Fruit fly (Drosophila melanogaster) whole organism, embryonic: ENCODE measurements around the gene retinin.
A peak's percentile ranks its signal among the peaks of the same experiment; 100 is the strongest.

ENCODE experiments used
- Aef1 ChIP-seq: fragments of 200-800 bp; sonication (Bioruptor generic); IDR thresholded peaks from 3 replicates; pipeline ENCODE4 v1.3.6; 2022; ENCODE audit warnings: missing biosample characterization, missing genetic modification characterization
- Atf6 ChIP-seq: fragments of 200-800 bp; sonication (Bioruptor generic); IDR thresholded peaks from 2 replicates; pipeline ENCODE4 v1.3.6; 2022; ENCODE audit warnings: missing biosample characterization, missing genetic modification characterization
- Bgb ChIP-seq: fragments of 200-800 bp; sonication (Bioruptor generic); IDR thresholded peaks from 2 replicates; pipeline ENCODE4 v1.3.6; 2022; ENCODE audit warnings: missing biosample characterization, missing genetic modification characterization; ENCODE audit not compliant: partially characterized antibody
- Blimp-1 ChIP-seq: fragments of 200-800 bp; sonication (Bioruptor generic); optimal IDR thresholded peaks from 3 replicates; lab custom pipeline; 2018; ENCODE audit warnings: missing biosample characterization, missing genetic modification characterization, mild to moderate bottlenecking, moderate library complexity, missing genetic modification reagents
- CG10209 ChIP-seq: fragments of 200-800 bp; sonication (Bioruptor generic); optimal IDR thresholded peaks from 3 replicates; lab custom pipeline; 2017; ENCODE audit warnings: missing biosample characterization, mild to moderate bottlenecking, missing genetic modification characterization, missing genetic modification reagents
- CG11093 ChIP-seq: fragments of 200-800 bp; sonication (Bioruptor generic); IDR thresholded peaks from 3 replicates; pipeline ENCODE4 v1.3.6; 2022; ENCODE audit warnings: missing biosample characterization, missing genetic modification characterization
- CG11247 ChIP-seq: fragments of 200-800 bp; sonication (Bioruptor generic); IDR thresholded peaks from 2 replicates; pipeline ENCODE4 v1.3.6; 2022; ENCODE audit warnings: missing biosample characterization, missing genetic modification characterization
- CG1529 ChIP-seq: fragments of 200-800 bp; sonication (Bioruptor generic); optimal IDR thresholded peaks from 3 replicates; lab custom pipeline; 2018; ENCODE audit warnings: missing biosample characterization, missing genetic modification characterization
- CG17361 ChIP-seq: fragments of 200-800 bp; sonication (Bioruptor generic); IDR thresholded peaks from 3 replicates; pipeline ENCODE4 v1.3.6; 2022; ENCODE audit warnings: missing biosample characterization, missing genetic modification characterization
- CG18476 ChIP-seq: fragments of 200-800 bp; sonication (Bioruptor generic); optimal IDR thresholded peaks from 2 replicates; lab custom pipeline; 2016; ENCODE audit warnings: missing biosample characterization, mild to moderate bottlenecking, missing genetic modification characterization
- CG18599 ChIP-seq: fragments of 200-800 bp; sonication (Bioruptor generic); optimal IDR thresholded peaks from 3 replicates; lab custom pipeline; 2017; ENCODE audit warnings: missing biosample characterization, missing genetic modification characterization, mild to moderate bottlenecking, moderate library complexity, missing genetic modification reagents
- CG2678 ChIP-seq: fragments of 200-800 bp; sonication (Bioruptor generic); optimal IDR thresholded peaks from 3 replicates; lab custom pipeline; 2019; ENCODE audit warnings: missing biosample characterization, mild to moderate bottlenecking, missing genetic modification characterization, moderate library complexity
- CG34224 ChIP-seq: fragments of 200-800 bp; sonication (Bioruptor generic); IDR thresholded peaks from 3 replicates; pipeline ENCODE4 v1.3.6; 2022; ENCODE audit warnings: missing biosample characterization, missing genetic modification characterization; ENCODE audit not compliant: partially characterized antibody
- CG6765 ChIP-seq: fragments of 200-800 bp; sonication (Bioruptor generic); optimal IDR thresholded peaks from 3 replicates; lab custom pipeline; 2017; ENCODE audit warnings: missing biosample characterization, mild to moderate bottlenecking, missing genetic modification characterization
- CG8089 ChIP-seq: fragments of 200-800 bp; sonication (Bioruptor generic); optimal IDR thresholded peaks from 3 replicates; lab custom pipeline; 2016; ENCODE audit warnings: missing biosample characterization, missing genetic modification characterization
- CG9932 ChIP-seq: fragments of 200-800 bp; sonication (Bioruptor generic); IDR thresholded peaks from 2 replicates; pipeline ENCODE4 v1.3.6; 2022; ENCODE audit warnings: missing biosample characterization, missing genetic modification characterization
- CkIIα-i1 ChIP-seq: fragments of 200-800 bp; sonication (Bioruptor generic); IDR thresholded peaks from 2 replicates; pipeline ENCODE4 v1.3.6; 2022; ENCODE audit warnings: missing biosample characterization, missing genetic modification characterization
- Dad ChIP-seq: fragments of 200-800 bp; sonication (Bioruptor generic); optimal IDR thresholded peaks from 3 replicates; lab custom pipeline; 2016; ENCODE audit warnings: missing biosample characterization, missing genetic modification characterization
- Deaf1 ChIP-seq: fragments of 200-800 bp; optimal IDR thresholded peaks from 3 replicates; lab custom pipeline; 2019; ENCODE audit warnings: missing biosample characterization, mild to moderate bottlenecking, missing genetic modification characterization, moderate library complexity
- Dref ChIP-seq: fragments of 200-800 bp; sonication (Bioruptor generic); IDR thresholded peaks from 2 replicates; pipeline ENCODE4 v1.3.6; 2022; ENCODE audit warnings: missing biosample characterization, missing genetic modification characterization
- E2f2 ChIP-seq: fragments of 200-800 bp; sonication (Bioruptor generic); IDR thresholded peaks from 2 replicates; pipeline ENCODE4 v1.3.6; 2022; ENCODE audit warnings: missing biosample characterization, missing genetic modification characterization
- Fer3 ChIP-seq: fragments of 200-800 bp; sonication (Bioruptor generic); optimal IDR thresholded peaks from 2 replicates; lab custom pipeline; 2018; ENCODE audit warnings: missing biosample characterization, mild to moderate bottlenecking, missing genetic modification characterization, moderate library complexity
- MTF-1 ChIP-seq: fragments of 200-800 bp; sonication (Bioruptor generic); optimal IDR thresholded peaks from 2 replicates; lab custom pipeline; 2018; ENCODE audit warnings: missing biosample characterization, mild to moderate bottlenecking, missing genetic modification characterization, borderline replicate concordance
- Oaz ChIP-seq: fragments of 200-800 bp; sonication (Bioruptor generic); IDR thresholded peaks from 2 replicates; pipeline ENCODE4 v1.3.6; 2022; ENCODE audit warnings: missing biosample characterization, missing genetic modification characterization
- Rx ChIP-seq: fragments of 200-800 bp; sonication (Bioruptor generic); IDR thresholded peaks from 2 replicates; pipeline ENCODE4 v1.3.6; 2022; ENCODE audit warnings: missing biosample characterization, missing genetic modification characterization
- Trl ChIP-seq, 3 experiments: fragments of >200 bp in 2 of 3; fragments of 200-800 bp in 1 of 3; sonication (Bioruptor generic) in 1 of 3; optimal IDR thresholded peaks; 2 replicates in 1 of 3; 3 replicates in 2 of 3; lab custom pipeline; 2016 to 2017; ENCODE audit warnings: missing biosample characterization in 1 of 3, missing genetic modification characterization in 1 of 3
- al ChIP-seq: fragments of 200-800 bp; sonication (Bioruptor generic); IDR thresholded peaks from 2 replicates; pipeline ENCODE4 v1.3.6; 2022; ENCODE audit warnings: missing biosample characterization, missing genetic modification characterization
- cwo ChIP-seq: fragments of 200-800 bp; sonication (Bioruptor generic); optimal IDR thresholded peaks from 3 replicates; lab custom pipeline; 2017; ENCODE audit warnings: missing biosample characterization, missing genetic modification characterization, mild to moderate bottlenecking, moderate library complexity, missing genetic modification reagents
- dmrt99B ChIP-seq: fragments of 200-800 bp; sonication (Bioruptor generic); optimal IDR thresholded peaks from 2 replicates; lab custom pipeline; 2018; ENCODE audit warnings: missing biosample characterization, mild to moderate bottlenecking, missing genetic modification characterization, moderate library complexity
- dpn ChIP-seq, 2 experiments: fragments of 200-800 bp; sonication (Bioruptor generic); optimal IDR thresholded peaks; 3 replicates each; lab custom pipeline; 2016; ENCODE audit warnings: missing biosample characterization in 2 of 2, missing genetic modification characterization in 2 of 2
- ems ChIP-seq: fragments of 200-800 bp; sonication (Bioruptor generic); optimal IDR thresholded peaks from 3 replicates; lab custom pipeline; 2016; ENCODE audit warnings: missing biosample characterization, missing genetic modification characterization
- esg ChIP-seq: fragments of 200-800 bp; sonication (Bioruptor generic); conservative IDR thresholded peaks from 2 replicates; pipeline ENCODE4 v1.3.6; 2022; ENCODE audit warnings: missing biosample characterization, missing genetic modification characterization
- ewg ChIP-seq: fragments of 200-800 bp; sonication (Bioruptor generic); optimal IDR thresholded peaks from 3 replicates; lab custom pipeline; 2017; ENCODE audit warnings: mild to moderate bottlenecking, missing biosample characterization, missing genetic modification reagents, missing genetic modification characterization
- eyg ChIP-seq: fragments of 200-800 bp; sonication (Bioruptor generic); optimal IDR thresholded peaks from 3 replicates; lab custom pipeline; 2016; ENCODE audit warnings: missing biosample characterization, missing genetic modification characterization
- ftz-f1 ChIP-seq: fragments of 200-800 bp; sonication (Bioruptor generic); optimal IDR thresholded peaks from 2 replicates; lab custom pipeline; 2016; ENCODE audit warnings: missing biosample characterization, missing genetic modification characterization
- fu2 ChIP-seq: fragments of 200-800 bp; sonication (Bioruptor generic); optimal IDR thresholded peaks from 2 replicates; lab custom pipeline; 2016; ENCODE audit warnings: missing biosample characterization, missing genetic modification characterization
- hbn ChIP-seq: fragments of 200-800 bp; sonication (Bioruptor generic); IDR thresholded peaks from 2 replicates; pipeline ENCODE4 v1.3.6; 2022; ENCODE audit warnings: missing biosample characterization, missing genetic modification characterization; ENCODE audit not compliant: partially characterized antibody
- hkb ChIP-seq, 2 experiments: fragments of 200-800 bp in 1 of 2; fragments of >200 bp in 1 of 2; sonication (Bioruptor generic) in 1 of 2; IDR thresholded peaks in 1 of 2; optimal IDR thresholded peaks in 1 of 2; 2 replicates each; pipeline versions ENCODE4 v1.3.6 to Lab custom; 2017 to 2022; ENCODE audit warnings: missing biosample characterization in 1 of 2, missing genetic modification characterization in 1 of 2
- otp ChIP-seq: fragments of 200-800 bp; sonication (Bioruptor generic); IDR thresholded peaks from 3 replicates; pipeline ENCODE4, ENCODE4 v1.3.6; 2022; ENCODE audit warnings: missing biosample characterization, missing genetic modification characterization
- pb ChIP-seq: fragments of 200-800 bp; sonication (Bioruptor generic); optimal IDR thresholded peaks from 3 replicates; lab custom pipeline; 2016; ENCODE audit warnings: missing biosample characterization, missing genetic modification characterization
- pnt ChIP-seq: fragments of 200-800 bp; sonication (Bioruptor generic); optimal IDR thresholded peaks from 3 replicates; lab custom pipeline; 2016; ENCODE audit warnings: missing biosample characterization, missing genetic modification characterization
- rib ChIP-seq: fragments of 200-800 bp; sonication (Bioruptor generic); IDR thresholded peaks from 2 replicates; pipeline ENCODE4 v1.3.6; 2022; ENCODE audit warnings: missing biosample characterization, missing genetic modification characterization
- sd ChIP-seq: fragments of 200-800 bp; sonication (Bioruptor generic); optimal IDR thresholded peaks from 3 replicates; lab custom pipeline; 2018; ENCODE audit warnings: missing biosample characterization, mild to moderate bottlenecking, missing genetic modification characterization, moderate library complexity
- sima ChIP-seq: fragments of 200-800 bp; sonication (Bioruptor generic); optimal IDR thresholded peaks from 2 replicates; lab custom pipeline; 2016; ENCODE audit warnings: missing biosample characterization, missing genetic modification characterization
- sisA ChIP-seq: fragments of 200-800 bp; sonication (Bioruptor generic); IDR thresholded peaks from 2 replicates; pipeline ENCODE4 v1.3.6; 2022; ENCODE audit warnings: missing biosample characterization, missing genetic modification characterization
- slbo ChIP-seq: fragments of 200-800 bp; sonication (Bioruptor generic); IDR thresholded peaks from 2 replicates; pipeline ENCODE4 v1.3.6; 2022; ENCODE audit warnings: missing biosample characterization, missing genetic modification characterization
- slou ChIP-seq: fragments of 200-800 bp; sonication (Bioruptor generic); optimal IDR thresholded peaks from 3 replicates; lab custom pipeline; 2016; ENCODE audit warnings: missing biosample characterization, missing genetic modification characterization
- sug ChIP-seq: fragments of 200-800 bp; optimal IDR thresholded peaks from 2 replicates; lab custom pipeline; 2019; ENCODE audit warnings: missing biosample characterization, mild to moderate bottlenecking, missing genetic modification characterization, moderate library complexity
- zf30C ChIP-seq: fragments of 200-800 bp; sonication (Bioruptor generic); optimal IDR thresholded peaks from 3 replicates; lab custom pipeline; 2018; ENCODE audit warnings: missing biosample characterization, mild to moderate bottlenecking, missing genetic modification characterization

The retinin gene

DNA sequence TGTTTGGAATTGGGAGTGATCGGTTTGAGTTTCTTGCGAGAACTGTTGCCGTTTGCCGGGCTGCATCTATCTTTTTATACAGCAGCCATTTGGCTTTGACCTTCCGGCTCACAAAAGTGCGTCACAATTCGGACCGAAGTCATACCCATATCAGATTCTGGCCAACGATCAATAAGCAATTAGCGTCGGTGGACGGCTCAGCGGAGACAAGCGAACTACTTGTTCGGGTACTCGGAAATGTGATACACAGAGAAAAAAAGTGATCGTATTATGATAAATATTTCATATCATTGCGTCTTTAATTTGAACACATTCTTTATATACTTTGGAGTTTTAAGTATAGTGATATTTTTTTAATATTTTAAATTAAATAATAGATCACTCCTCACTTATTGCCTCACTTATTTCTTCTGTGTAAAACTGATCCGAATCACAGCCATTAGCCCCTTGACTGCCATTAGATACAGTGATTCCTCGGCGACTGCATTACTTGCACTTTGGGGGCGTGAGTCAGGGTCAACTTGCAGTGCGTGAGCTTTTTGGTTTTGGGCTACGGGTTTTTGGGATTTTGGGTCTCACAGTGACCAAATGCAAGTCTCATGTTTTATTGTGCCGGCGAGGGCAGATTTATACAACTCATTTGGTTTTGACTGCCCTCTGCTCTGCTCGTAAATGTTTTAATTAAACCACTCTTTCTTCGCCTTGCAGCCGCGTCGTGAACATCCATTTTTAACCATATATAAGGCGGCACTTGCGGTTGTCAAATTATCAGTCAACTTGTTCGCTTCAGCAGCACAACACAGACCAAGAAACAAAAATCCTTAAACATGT is 25.7 kb upstream of the retinin start, which contains the start of the genes CG13043 and CG13063 (continued):
- TF ChIP-seq CG17361 (no peak), al (GFP tag; lab: Robert Waterston, UW) (no peak), CG2678 (peak; percentile 42), Atf6 (peak; percentile 15; the same call in 1 of the 2 replicates), ewg (GFP tag; lab: Kevin White, UChicago) (no peak), Trl (optimal IDR thresholded peaks at IDR 0.05; lab: Kevin White, UChicago) (no peak), Trl (GFP tag; optimal IDR thresholded peaks at IDR 0.05; lab: Kevin White, UChicago) (no peak), Fer3 (no peak), otp (GFP tag; lab: Robert Waterston, UW) (no peak), Dad (GFP tag; lab: Kevin White, UChicago) (no peak), CG9932 (GFP tag; lab: Robert Waterston, UW) (no peak), dmrt99B (peak; percentile 2), Blimp-1 (GFP tag; lab: Kevin White, UChicago) (peak; percentile 27), CG10209 (GFP tag; lab: Kevin White, UChicago) (no peak), zf30C (no peak), CG34224 (GFP tag; lab: Robert Waterston, UW) (no peak), Dref (GFP tag; lab: Robert Waterston, UW) (no peak), eyg (no peak), CG18599 (GFP tag; lab: Kevin White, UChicago) (no peak), rib (GFP tag; lab: Robert Waterston, UW) (no peak), hbn (GFP tag; lab: Robert Waterston, UW) (no peak), CG6765 (no peak), cwo (GFP tag; lab: Kevin White, UChicago) (no peak), slou (GFP tag; lab: Kevin White, UChicago) (no peak), CG11247 (GFP tag; lab: Robert Waterston, UW) (no peak), fu2 (GFP tag; lab: Kevin White, UChicago) (no peak), Aef1 (GFP tag; lab: Robert Waterston, UW) (no peak), slbo (GFP tag; lab: Robert Waterston, UW) (no peak), esg (GFP tag; lab: Robert Waterston, UW) (no peak), MTF-1 (no peak), sd (no peak), sisA (GFP tag; lab: Robert Waterston, UW) (no peak), pb (GFP tag; lab: Kevin White, UChicago) (no peak), Deaf1 (peak; percentile 18), CkIIα-i1 (GFP tag; lab: Robert Waterston, UW) (no peak), CG1529 (no peak), Oaz (GFP tag; lab: Robert Waterston, UW) (no peak), CG18476 (GFP tag; lab: Kevin White, UChicago) (no peak), CG11093 (GFP tag; lab: Robert Waterston, UW) (no peak), Bgb (GFP tag; lab: Robert Waterston, UW) (no peak), dpn (GFP tag; optimal IDR thresholded peaks at IDR 0.05; lab: Kevin White, UChicago) (no peak), ems (GFP tag; lab: Kevin White, UChicago) (no peak), ftz-f1 (no peak), sug (no peak), pnt (GFP tag; lab: Kevin White, UChicago) (no peak), hkb (optimal IDR thresholded peaks at IDR 0.05; lab: Kevin White, UChicago) (no peak), hkb (GFP tag; IDR thresholded peaks at IDR 0.05; lab: Robert Waterston, UW) (0 out of 2 replicates have a peak, but pooled peaks have one; percentile 25), Rx (no peak), E2f2 (no peak), sima (GFP tag; lab: Kevin White, UChicago) (no peak), CG8089 (GFP tag; lab: Kevin White, UChicago) (no peak)
